Worm (Caenorhabditis elegans): ENCODE results near the gene srx-136.

srx-136 gene

ce11 chrV:13892457-13893375, 35.5 kb downstream of the srx-136 start, which contains the start of gene sptl-3 (continued):
- peak in 1 of 3 experiments; percentile 29 for TF ChIP-seq lin-35 (GFP tag; optimal IDR thresholded peaks at IDR 0.05)
- no peak for TF ChIP-seq rpc-1 (optimal IDR thresholded peaks at IDR 0.05)
- TF ChIP-seq rpc-1 (tag; optimal IDR thresholded peaks at IDR 0.05), result no peak
- no peak for TF ChIP-seq tbp1 (GFP tag; optimal IDR thresholded peaks at IDR 0.05)
- TF ChIP-seq sdz-38 (tag; optimal IDR thresholded peaks at IDR 0.05), result no peak
- no peak for TF ChIP-seq zim-3 (tag; optimal IDR thresholded peaks at IDR 0.05)
- TF ChIP-seq attf-6 (GFP tag; IDR thresholded peaks at IDR 0.05), result no peak
- TF ChIP-seq attf-5 (GFP tag; optimal IDR thresholded peaks at IDR 0.05), result peak; percentile 1
- TF ChIP-seq F52B5.7 (tag; optimal IDR thresholded peaks at IDR 0.05), result no peak
- TF ChIP-seq atf-7 (tag; optimal IDR thresholded peaks at IDR 0.05), result peak; percentile 65

- TF ChIP-seq cebp-1 (GFP tag; IDR thresholded peaks at IDR 0.05), result no peak
- TF ChIP-seq cebp-1 (tag; optimal IDR thresholded peaks at IDR 0.05), result peak; percentile 1
- no peak for TF ChIP-seq mes-4 (tag; optimal IDR thresholded peaks at IDR 0.05)
- peak; percentile 86 for TF ChIP-seq nhr-80 (tag; optimal IDR thresholded peaks at IDR 0.05)
- TF ChIP-seq dox-1 (GFP tag; IDR thresholded peaks at IDR 0.05), result peak; percentile 67
- TF ChIP-seq zim-3 (tag; optimal IDR thresholded peaks at IDR 0.05), result no peak
Measured at ce11 chrV:13893583-13893982, 36.4 kb downstream of the srx-136 start.

ce11 chrV:13898356-13898755, 41.1 kb downstream of the srx-136 start, which contains the start of gene cyp-35C1:
TSS of gene cyp-35C1 (minus strand) at chrV:13898487.
- TF ChIP-seq nhr-80 (tag; optimal IDR thresholded peaks at IDR 0.05) (peak; percentile 24), rcor-1 (GFP tag; IDR thresholded peaks at IDR 0.05) (no peak)

- TF ChIP-seq F22D6.2 (tag; optimal IDR thresholded peaks at IDR 0.05) (no peak), nfya-1 (tag; optimal IDR thresholded peaks at IDR 0.05; ENCODE audit: borderline replicate concordance, insufficient read depth) (no peak), nhr-90 (tag; optimal IDR thresholded peaks at IDR 0.05) (no peak), F49E8.2 (tag; optimal IDR thresholded peaks at IDR 0.05; ENCODE audit: insufficient read depth) (no peak), snpc-1.3 (tag; optimal IDR thresholded peaks at IDR 0.05; ENCODE audit: insufficient read depth) (no peak), ama-1 (optimal IDR thresholded peaks at IDR 0.05) (no peak), ama-1 (GFP tag; optimal IDR thresholded peaks at IDR 0.05) (no peak), lir-1 (GFP tag; conservative IDR thresholded peaks at IDR 0.05) (no peak), F39B2.1 (GFP tag; IDR thresholded peaks at IDR 0.05) (no peak), attf-3 (GFP tag; conservative IDR thresholded peaks at IDR 0.05) (no peak), die-1 (tag; optimal IDR thresholded peaks at IDR 0.05) (no peak), mes-4 (tag; optimal IDR thresholded peaks at IDR 0.05) (no peak), akir-1 (GFP tag; optimal IDR thresholded peaks at IDR 0.05) (no peak), B0035.1 (tag; optimal IDR thresholded peaks at IDR 0.05) (no peak)
Measured at ce11 chrV:13899213-13899612, 42.0 kb downstream of the srx-136 start, which contains the start of gene oac-3. TSS of gene oac-3 (plus strand) at chrV:13899513.

ce11 chrV:13902495-13902894, 45.3 kb downstream of the srx-136 start, which contains the start of gene C06B3.1:
TSS of gene C06B3.1 (plus strand) at chrV:13902795.
- TF ChIP-seq F52B5.7 (tag; optimal IDR thresholded peaks at IDR 0.05) (no peak), repo-1 (tag; optimal IDR thresholded peaks at IDR 0.05) (no peak), cebp-2 (GFP tag; IDR thresholded peaks at IDR 0.05) (no peak), C17E4.6 (GFP tag; IDR thresholded peaks at IDR 0.05) (no peak), snpc-4 (GFP tag; optimal IDR thresholded peaks at IDR 0.05) (no peak), snpc-4 (tag; optimal IDR thresholded peaks at IDR 0.05) (no peak), F22D6.2 (tag; optimal IDR thresholded peaks at IDR 0.05) (no peak), sptf-2 (GFP tag; optimal IDR thresholded peaks at IDR 0.05) (no peak), lin-40 (tag; optimal IDR thresholded peaks at IDR 0.05) (no peak), unc-130 (GFP tag; optimal IDR thresholded peaks at IDR 0.05) (no peak), lag-1 (GFP tag; IDR thresholded peaks at IDR 0.05) (no peak), B0019.2 (GFP tag; conservative IDR thresholded peaks at IDR 0.05) (no peak)
